Fruit fly (Drosophila melanogaster) Kc167 (cell line): ENCODE measurements around the gene CG4313.

Experiments used
- Myc ChIP-seq: fragments of >200 bp; optimal IDR thresholded peaks from 2 replicates; lab custom pipeline; 2017; ENCODE audit warnings: missing external identifiers
- Sin3A ChIP-seq: fragments of >200 bp; optimal IDR thresholded peaks from 2 replicates; lab custom pipeline; 2018; ENCODE audit warnings: missing external identifiers
- h ChIP-seq: fragments of >200 bp; optimal IDR thresholded peaks from 3 replicates; lab custom pipeline; 2018; ENCODE audit warnings: missing external identifiers
- insv ChIP-seq: fragments of >200 bp; optimal IDR thresholded peaks from 3 replicates; lab custom pipeline; 2018; ENCODE audit warnings: missing external identifiers
- psq ChIP-seq: fragments of >200 bp; optimal IDR thresholded peaks from 2 replicates; lab custom pipeline; 2017; ENCODE audit warnings: missing external identifiers
- ttk ChIP-seq: sonication (Bioruptor generic); optimal IDR thresholded peaks from 2 replicates; lab custom pipeline; 2017; ENCODE audit warnings: missing external identifiers

The CG4313 gene

dm6 chrX:2013365-2013764 lies 28.3 kb upstream of the CG4313 start:
- no peak for TF ChIP-seq Sin3A (lab: Kevin White, UChicago)
- TF ChIP-seq h (lab: Kevin White, UChicago), result no peak
- no peak for TF ChIP-seq Myc (lab: Kevin White, UChicago)
- TF ChIP-seq insv (lab: Kevin White, UChicago), result no peak
- TF ChIP-seq psq (lab: Kevin White, UChicago), result peak; percentile 19

dm6 chrX:2024819-2025218 lies 16.8 kb upstream of the CG4313 start:
- TF ChIP-seq ttk (lab: Kevin White, UChicago) (no peak), Myc (lab: Kevin White, UChicago) (no peak), Sin3A (lab: Kevin White, UChicago) (no peak), h (lab: Kevin White, UChicago) (no peak), insv (lab: Kevin White, UChicago) (no peak), psq (lab: Kevin White, UChicago) (no peak)

- TF ChIP-seq h (lab: Kevin White, UChicago), result no peak
- TF ChIP-seq insv (lab: Kevin White, UChicago), result no peak
- no peak for TF ChIP-seq Sin3A (lab: Kevin White, UChicago)
- no peak for TF ChIP-seq Myc (lab: Kevin White, UChicago)
- no peak for TF ChIP-seq ttk (lab: Kevin White, UChicago)
- TF ChIP-seq psq (lab: Kevin White, UChicago), result no peak
Measured at dm6 chrX:2031308-2031707, 10.4 kb upstream of the CG4313 start.

- TF ChIP-seq psq (lab: Kevin White, UChicago), result no peak
- TF ChIP-seq Myc (lab: Kevin White, UChicago), result no peak
- TF ChIP-seq insv (lab: Kevin White, UChicago), result no peak
- no peak for TF ChIP-seq Sin3A (lab: Kevin White, UChicago)
- TF ChIP-seq h (lab: Kevin White, UChicago), result no peak
- no peak for TF ChIP-seq ttk (lab: Kevin White, UChicago)
Measured at dm6 chrX:2032160-2032801, 9.4 kb upstream of the CG4313 start.

- TF ChIP-seq ttk (lab: Kevin White, UChicago), result no peak
- no peak for TF ChIP-seq psq (lab: Kevin White, UChicago)
- no peak for TF ChIP-seq Myc (lab: Kevin White, UChicago)
- no peak for TF ChIP-seq Sin3A (lab: Kevin White, UChicago)
- TF ChIP-seq h (lab: Kevin White, UChicago), result no peak
Measured at dm6 chrX:2032821-2033436, 8.7 kb upstream of the CG4313 start.

dm6 chrX:2036383-2036782 lies 5.3 kb upstream of the CG4313 start:
- TF ChIP-seq h (lab: Kevin White, UChicago) (no peak), psq (lab: Kevin White, UChicago) (no peak), Myc (lab: Kevin White, UChicago) (no peak), Sin3A (lab: Kevin White, UChicago) (no peak), insv (lab: Kevin White, UChicago) (no peak), ttk (lab: Kevin White, UChicago) (no peak)

- no peak for TF ChIP-seq Myc (lab: Kevin White, UChicago)
- no peak for TF ChIP-seq insv (lab: Kevin White, UChicago)
- TF ChIP-seq ttk (lab: Kevin White, UChicago), result no peak
- no peak for TF ChIP-seq h (lab: Kevin White, UChicago)
- no peak for TF ChIP-seq Sin3A (lab: Kevin White, UChicago)
- TF ChIP-seq psq (lab: Kevin White, UChicago), result no peak
Measured at dm6 chrX:2036800-2037488, 4.7 kb upstream of the CG4313 start.

- no peak for TF ChIP-seq psq (lab: Kevin White, UChicago)
- TF ChIP-seq insv (lab: Kevin White, UChicago), result no peak
- no peak for TF ChIP-seq h (lab: Kevin White, UChicago)
- TF ChIP-seq ttk (lab: Kevin White, UChicago), result no peak
- no peak for TF ChIP-seq Sin3A (lab: Kevin White, UChicago)
- TF ChIP-seq Myc (lab: Kevin White, UChicago), result no peak
Measured at dm6 chrX:2037605-2038004, 4.1 kb upstream of the CG4313 start.

dm6 chrX:2041981-2042847 lies 546 bp downstream of the CG4313 start, which contains the start of the genes Actn and usp:
Actn (minus strand) TSS chrX:2042311.
usp (minus strand) TSS chrX:2042311.
- TF ChIP-seq Myc (lab: Kevin White, UChicago), result no peak
- no peak for TF ChIP-seq h (lab: Kevin White, UChicago)
- TF ChIP-seq insv (lab: Kevin White, UChicago), result no peak
- TF ChIP-seq ttk (lab: Kevin White, UChicago), result no peak
- no peak for TF ChIP-seq psq (lab: Kevin White, UChicago)
- TF ChIP-seq Sin3A (lab: Kevin White, UChicago), result no peak

- TF ChIP-seq insv (lab: Kevin White, UChicago) (no peak), ttk (lab: Kevin White, UChicago) (no peak), Sin3A (lab: Kevin White, UChicago) (no peak), psq (lab: Kevin White, UChicago) (no peak), h (lab: Kevin White, UChicago) (no peak), Myc (lab: Kevin White, UChicago) (no peak)
Measured at dm6 chrX:2043660-2044397, 2.2 kb downstream of the CG4313 start, which contains the start of gene CG4325. CG4325 (minus strand) TSS chrX:2043818.
